Fruit fly (Drosophila melanogaster): ENCODE data around the gene r.
A peak's percentile ranks its signal among the peaks of the same experiment; 100 is the strongest.

r gene

dm6 chrX:16674538-16674937 is 19.4 kb downstream of the r start:
- TF ChIP-seq exex (tag; optimal IDR thresholded peaks at IDR 0.05), result peak; percentile 98
- no peak for TF ChIP-seq CG11093 (GFP tag; IDR thresholded peaks at IDR 0.05)

dm6 chrX:16676653-16677052 is 21.5 kb downstream of the r start, which contains the start of gene CG13012:
TSS of gene CG13012 (minus strand) at chrX:16676753.
- no peak for TF ChIP-seq ase (GFP tag; IDR thresholded peaks at IDR 0.05)
- TF ChIP-seq gfzf (GFP tag; optimal IDR thresholded peaks at IDR 0.05), result no peak
- TF ChIP-seq Dref (GFP tag; IDR thresholded peaks at IDR 0.05), result no peak
- TF ChIP-seq CG15269 (tag; optimal IDR thresholded peaks at IDR 0.05), result no peak
- no peak for TF ChIP-seq lmd (GFP tag; IDR thresholded peaks at IDR 0.05)

dm6 chrX:16677163-16677562 is 22.0 kb downstream of the r start:
- TF ChIP-seq CG7556 (GFP tag; optimal IDR thresholded peaks at IDR 0.05) (peak; percentile 22), CG7839 (tag; optimal IDR thresholded peaks at IDR 0.05) (peak; percentile 12), ken (GFP tag; IDR thresholded peaks at IDR 0.05) (no peak), grau (tag; optimal IDR thresholded peaks at IDR 0.05) (peak; percentile 20), CG12219 (GFP tag; optimal IDR thresholded peaks at IDR 0.05) (no peak), CG10979 (tag; optimal IDR thresholded peaks at IDR 0.05) (peak; percentile 7), CG12391 (tag; optimal IDR thresholded peaks at IDR 0.05) (peak; percentile 11), CG3726 (GFP tag; IDR thresholded peaks at IDR 0.05) (no peak), slbo (GFP tag; IDR thresholded peaks at IDR 0.05) (peak; percentile 30; the same call in 1 of the 2 replicates), CG17361 (GFP tag; IDR thresholded peaks at IDR 0.05) (0 out of 3 replicates have a peak, but pooled peaks have one; percentile 30), unpg (GFP tag; optimal IDR thresholded peaks at IDR 0.05) (no peak), dmrt11E (tag; optimal IDR thresholded peaks at IDR 0.05) (peak; percentile 22), CG11504 (tag; optimal IDR thresholded peaks at IDR 0.05) (peak; percentile 32), PHDP (tag; optimal IDR thresholded peaks at IDR 0.05) (peak; percentile 20), gem (tag; optimal IDR thresholded peaks at IDR 0.05) (peak; percentile 43), ATbp (GFP tag; optimal IDR thresholded peaks at IDR 0.05) (no peak), Max (GFP tag; optimal IDR thresholded peaks at IDR 0.05) (no peak), phol (tag; optimal IDR thresholded peaks at IDR 0.05) (peak; percentile 6), CG2712 (tag; optimal IDR thresholded peaks at IDR 0.05) (peak; percentile 13), Sox102F (GFP tag; optimal IDR thresholded peaks at IDR 0.05) (peak; percentile 17), CG31441 (GFP tag; IDR thresholded peaks at IDR 0.05) (0 out of 2 replicates have a peak, but pooled peaks have one; percentile 22), CG32532 (GFP tag; IDR thresholded peaks at IDR 0.05) (0 out of 2 replicates have a peak, but pooled peaks have one; percentile 13), CG18262 (tag; optimal IDR thresholded peaks at IDR 0.05) (peak; percentile 16), CG6689 (GFP tag; IDR thresholded peaks at IDR 0.05) (0 out of 2 replicates have a peak, but pooled peaks have one; percentile 22), Oli (tag; optimal IDR thresholded peaks at IDR 0.05) (peak; percentile 2), Hr51 (GFP tag; optimal IDR thresholded peaks at IDR 0.05) (peak in 1 of 2 experiments; percentile 29)

- TF ChIP-seq CG2712 (tag; optimal IDR thresholded peaks at IDR 0.05), result peak; percentile 80
- TF ChIP-seq bsh (GFP tag; optimal IDR thresholded peaks at IDR 0.05), result no peak
- peak; percentile 41 for TF ChIP-seq twi (tag; optimal IDR thresholded peaks at IDR 0.05)
- TF ChIP-seq ken (GFP tag; IDR thresholded peaks at IDR 0.05), result no peak
- peak; percentile 52 for TF ChIP-seq sens (GFP tag)
- TF ChIP-seq CG4360 (GFP tag; IDR thresholded peaks at IDR 0.05), result 0 out of 2 replicates have a peak, but pooled peaks have one; percentile 11
- no peak for TF ChIP-seq CG12942 (GFP tag; optimal IDR thresholded peaks at IDR 0.05)
Measured at dm6 chrX:16678845-16679347, 23.7 kb downstream of the r start, which contains the start of the genes CG13010 and sing. TSS of gene CG13010 (minus strand) at chrX:16678945. TSS of gene sing (plus strand) at chrX:16679297.
